Fruit fly (Drosophila melanogaster) whole organism, embryonic: ENCODE data around the gene Vps2.

Experiments used
- ATbp ChIP-seq: fragments of 200-800 bp; sonication (Bioruptor generic); optimal IDR thresholded peaks from 2 replicates; lab custom pipeline; 2017; ENCODE audit warnings: missing biosample characterization, mild to moderate bottlenecking, missing genetic modification characterization, missing genetic modification reagents
- Ada2b ChIP-seq: fragments of 200-800 bp; sonication (Bioruptor generic); IDR thresholded peaks from 2 replicates; pipeline ENCODE4 v1.3.6; 2022; ENCODE audit warnings: missing biosample characterization, missing genetic modification characterization
- Aef1 ChIP-seq: fragments of 200-800 bp; sonication (Bioruptor generic); IDR thresholded peaks from 3 replicates; pipeline ENCODE4 v1.3.6; 2022; ENCODE audit warnings: missing biosample characterization, missing genetic modification characterization
- Blimp-1 ChIP-seq: fragments of 200-800 bp; sonication (Bioruptor generic); optimal IDR thresholded peaks from 3 replicates; lab custom pipeline; 2018; ENCODE audit warnings: missing biosample characterization, missing genetic modification characterization, mild to moderate bottlenecking, moderate library complexity, missing genetic modification reagents
- Bteb2 ChIP-seq: fragments of 200-800 bp; sonication (Bioruptor generic); optimal IDR thresholded peaks from 2 replicates; lab custom pipeline; 2016; ENCODE audit warnings: missing biosample characterization, missing genetic modification characterization
- CG10147 ChIP-seq: fragments of 200-800 bp; sonication (Bioruptor generic); optimal IDR thresholded peaks from 2 replicates; lab custom pipeline; 2019; ENCODE audit warnings: missing biosample characterization, mild to moderate bottlenecking, missing genetic modification characterization, moderate library complexity
- CG10267 ChIP-seq: fragments of 200-800 bp; sonication (Bioruptor generic); optimal IDR thresholded peaks from 2 replicates; lab custom pipeline; 2018; ENCODE audit warnings: missing biosample characterization, mild to moderate bottlenecking, missing genetic modification characterization, moderate library complexity
- CG10431 ChIP-seq: fragments of 200-800 bp; sonication (Bioruptor generic); optimal IDR thresholded peaks from 3 replicates; lab custom pipeline; 2018; ENCODE audit warnings: missing biosample characterization, mild to moderate bottlenecking, missing genetic modification characterization
- CG13287 ChIP-seq: fragments of 200-800 bp; sonication (Bioruptor generic); IDR thresholded peaks from 2 replicates; pipeline ENCODE4 v1.3.6; 2022; ENCODE audit warnings: missing biosample characterization, missing genetic modification characterization; ENCODE audit not compliant: partially characterized antibody
- CG1529 ChIP-seq: fragments of 200-800 bp; sonication (Bioruptor generic); optimal IDR thresholded peaks from 3 replicates; lab custom pipeline; 2018; ENCODE audit warnings: missing biosample characterization, missing genetic modification characterization
- CG15696 ChIP-seq: fragments of 200-800 bp; sonication (Bioruptor generic); optimal IDR thresholded peaks from 2 replicates; lab custom pipeline; 2019; ENCODE audit warnings: missing biosample characterization, mild to moderate bottlenecking, missing genetic modification characterization, moderate library complexity
- CG16815 ChIP-seq: fragments of 200-800 bp; sonication (Bioruptor generic); optimal IDR thresholded peaks from 3 replicates; lab custom pipeline; 2017; ENCODE audit warnings: missing biosample characterization, mild to moderate bottlenecking, missing genetic modification characterization
- CG18619 ChIP-seq: fragments of 200-800 bp; sonication (Bioruptor generic); optimal IDR thresholded peaks from 3 replicates; lab custom pipeline; 2017; ENCODE audit warnings: missing biosample characterization, mild to moderate bottlenecking, missing genetic modification characterization
- CG2712 ChIP-seq: fragments of 200-800 bp; optimal IDR thresholded peaks from 3 replicates; lab custom pipeline; 2019; ENCODE audit warnings: missing biosample characterization, mild to moderate bottlenecking, missing genetic modification characterization, moderate library complexity
- CG31224 ChIP-seq: fragments of 200-800 bp; sonication (Bioruptor generic); IDR thresholded peaks from 2 replicates; pipeline ENCODE4 v1.3.6; 2022; ENCODE audit warnings: missing biosample characterization, missing genetic modification characterization
- CG33213 ChIP-seq: fragments of 200-800 bp; sonication (Bioruptor generic); optimal IDR thresholded peaks from 3 replicates; lab custom pipeline; 2016; ENCODE audit warnings: missing biosample characterization, missing genetic modification characterization
- CG34422 ChIP-seq: fragments of 200-800 bp; sonication (Bioruptor generic); IDR thresholded peaks from 3 replicates; pipeline ENCODE4 v1.3.6; 2022; ENCODE audit warnings: missing biosample characterization, missing genetic modification characterization
- CG4282 ChIP-seq: fragments of 200-800 bp; sonication (Bioruptor generic); optimal IDR thresholded peaks from 2 replicates; lab custom pipeline; 2016; ENCODE audit warnings: missing biosample characterization, missing genetic modification characterization
- CG6175 ChIP-seq: fragments of 200-800 bp; sonication (Bioruptor generic); IDR thresholded peaks from 3 replicates; pipeline ENCODE4 v1.3.6; 2022; ENCODE audit warnings: missing biosample characterization, missing genetic modification characterization
- CG6272 ChIP-seq: fragments of 200-800 bp; sonication (Bioruptor generic); IDR thresholded peaks from 2 replicates; pipeline ENCODE4 v1.3.6; 2022; ENCODE audit warnings: missing biosample characterization, missing genetic modification characterization
- CG6654 ChIP-seq: fragments of 200-800 bp; sonication (Bioruptor generic); optimal IDR thresholded peaks from 2 replicates; lab custom pipeline; 2017; ENCODE audit warnings: missing biosample characterization, mild to moderate bottlenecking, missing genetic modification characterization
- CG6683 ChIP-seq: fragments of 200-800 bp; sonication (Bioruptor generic); optimal IDR thresholded peaks from 2 replicates; lab custom pipeline; 2017; ENCODE audit warnings: missing biosample characterization, mild to moderate bottlenecking, missing genetic modification characterization, missing genetic modification reagents
- CG8478 ChIP-seq: fragments of >200 bp; optimal IDR thresholded peaks from 2 replicates; lab custom pipeline; 2018
- CG8765 ChIP-seq: fragments of 200-800 bp; sonication (Bioruptor generic); IDR thresholded peaks from 2 replicates; pipeline ENCODE4 v1.3.6; 2022; ENCODE audit warnings: missing biosample characterization, missing genetic modification characterization
- CG8944 ChIP-seq: fragments of 200-800 bp; sonication (Bioruptor generic); optimal IDR thresholded peaks from 3 replicates; lab custom pipeline; 2016; ENCODE audit warnings: missing biosample characterization, missing genetic modification characterization
- CG9932 ChIP-seq: fragments of 200-800 bp; sonication (Bioruptor generic); IDR thresholded peaks from 2 replicates; pipeline ENCODE4 v1.3.6; 2022; ENCODE audit warnings: missing biosample characterization, missing genetic modification characterization
- E2f1 ChIP-seq: fragments of 200-800 bp; sonication (Bioruptor generic); IDR thresholded peaks from 2 replicates; pipeline ENCODE4 v1.3.6; 2022; ENCODE audit warnings: missing biosample characterization, missing genetic modification characterization
- Eip74EF ChIP-seq, 2 experiments: fragments of 200-800 bp in 1 of 2; fragments of >200 bp in 1 of 2; sonication (Bioruptor generic) in 1 of 2; optimal IDR thresholded peaks; 2 replicates each; lab custom pipeline; 2017 to 2019; ENCODE audit warnings: missing biosample characterization in 2 of 2, missing genetic modification characterization in 2 of 2, mild to moderate bottlenecking in 1 of 2, moderate library complexity in 1 of 2
- Fer1 ChIP-seq: fragments of 200-800 bp; sonication (Bioruptor generic); optimal IDR thresholded peaks from 2 replicates; lab custom pipeline; 2017; ENCODE audit warnings: missing biosample characterization, mild to moderate bottlenecking, missing genetic modification characterization
- HHEX ChIP-seq: fragments of 200-800 bp; sonication (Bioruptor generic); optimal IDR thresholded peaks from 3 replicates; lab custom pipeline; 2017; ENCODE audit warnings: missing biosample characterization, mild to moderate bottlenecking, missing genetic modification characterization, missing genetic modification reagents
- HLH3B ChIP-seq: fragments of 200-800 bp; sonication (Bioruptor generic); IDR thresholded peaks from 2 replicates; pipeline ENCODE4 v1.3.6; 2022; ENCODE audit warnings: missing biosample characterization, missing genetic modification characterization
- MESR4 ChIP-seq: fragments of 200-800 bp; sonication (Bioruptor generic); optimal IDR thresholded peaks from 2 replicates; lab custom pipeline; 2018; ENCODE audit warnings: missing biosample characterization, mild to moderate bottlenecking, missing genetic modification characterization, moderate library complexity
- Med ChIP-seq: fragments of 200-800 bp; sonication (Bioruptor generic); peaks from one replicate; lab custom pipeline; 2016; ENCODE audit warnings: missing biosample characterization, missing genetic modification characterization, mild to moderate bottlenecking, inconsistent platforms, moderate library complexity
- Oli ChIP-seq: fragments of 200-800 bp; sonication (Bioruptor generic); optimal IDR thresholded peaks from 2 replicates; lab custom pipeline; 2018; ENCODE audit warnings: missing biosample characterization, mild to moderate bottlenecking, missing genetic modification characterization, moderate library complexity
- cas ChIP-seq: fragments of 200-800 bp; sonication (Bioruptor generic); IDR thresholded peaks from 2 replicates; pipeline ENCODE4 v1.3.6; 2022; ENCODE audit warnings: missing biosample characterization, missing genetic modification characterization
- caup ChIP-seq: fragments of 200-800 bp; sonication (Bioruptor generic); optimal IDR thresholded peaks from 3 replicates; lab custom pipeline; 2017; ENCODE audit warnings: missing biosample characterization, mild to moderate bottlenecking, missing genetic modification characterization, moderate library complexity; ENCODE audit not compliant: severe bottlenecking
- chif ChIP-seq, 2 experiments: fragments of 200-800 bp; sonication (Bioruptor generic); optimal IDR thresholded peaks; 3 replicates each; lab custom pipeline; 2016; ENCODE audit warnings: missing biosample characterization in 2 of 2, missing genetic modification characterization in 2 of 2
- da ChIP-seq: fragments of 200-800 bp; sonication (Bioruptor generic); optimal IDR thresholded peaks from 2 replicates; lab custom pipeline; 2016; ENCODE audit warnings: missing biosample characterization, missing genetic modification characterization
- ems ChIP-seq: fragments of 200-800 bp; sonication (Bioruptor generic); optimal IDR thresholded peaks from 3 replicates; lab custom pipeline; 2016; ENCODE audit warnings: missing biosample characterization, missing genetic modification characterization
- en ChIP-seq: fragments of 200-800 bp; sonication (Bioruptor generic); optimal IDR thresholded peaks from 2 replicates; lab custom pipeline; 2016; ENCODE audit warnings: missing biosample characterization, missing genetic modification characterization
- fd102C ChIP-seq: fragments of 200-800 bp; sonication (Bioruptor generic); optimal IDR thresholded peaks from 2 replicates; lab custom pipeline; 2018; ENCODE audit warnings: missing biosample characterization, mild to moderate bottlenecking, missing genetic modification characterization, moderate library complexity
- onecut ChIP-seq: fragments of 200-800 bp; sonication (Bioruptor generic); IDR thresholded peaks from 2 replicates; pipeline ENCODE4 v1.3.6; 2022; ENCODE audit warnings: missing biosample characterization, missing genetic modification characterization
- pb ChIP-seq: fragments of 200-800 bp; sonication (Bioruptor generic); optimal IDR thresholded peaks from 3 replicates; lab custom pipeline; 2016; ENCODE audit warnings: missing biosample characterization, missing genetic modification characterization
- ranshi ChIP-seq: fragments of 200-800 bp; sonication (Bioruptor generic); IDR thresholded peaks from 2 replicates; pipeline ENCODE4 v1.3.6; 2022; ENCODE audit warnings: missing biosample characterization, missing genetic modification characterization
- rib ChIP-seq: fragments of 200-800 bp; sonication (Bioruptor generic); IDR thresholded peaks from 2 replicates; pipeline ENCODE4 v1.3.6; 2022; ENCODE audit warnings: missing biosample characterization, missing genetic modification characterization
- ro ChIP-seq: fragments of 200-800 bp; sonication (Bioruptor generic); IDR thresholded peaks from 2 replicates; pipeline ENCODE4 v1.3.6; 2022; ENCODE audit warnings: missing biosample characterization, missing genetic modification characterization
- sens-2 ChIP-seq: fragments of 200-800 bp; sonication (Bioruptor generic); IDR thresholded peaks from 2 replicates; pipeline ENCODE4 v1.3.6; 2022; ENCODE audit warnings: missing biosample characterization, missing genetic modification characterization
- tgo ChIP-seq: fragments of 200-800 bp; sonication (Bioruptor generic); IDR thresholded peaks from 3 replicates; pipeline ENCODE4 v1.3.6; 2022; ENCODE audit warnings: missing biosample characterization, missing genetic modification characterization
- tna ChIP-seq: fragments of 200-800 bp; sonication (Bioruptor generic); IDR thresholded peaks from 2 replicates; pipeline ENCODE4 v1.3.6; 2022; ENCODE audit warnings: missing biosample characterization, missing genetic modification characterization; ENCODE audit not compliant: partially characterized antibody
- ttk ChIP-seq: fragments of 200-800 bp; sonication (Bioruptor generic); IDR thresholded peaks from 2 replicates; pipeline ENCODE4 v2.1.2; 2022; ENCODE audit warnings: missing biosample characterization, missing genetic modification characterization

Vps2 gene

DNA sequence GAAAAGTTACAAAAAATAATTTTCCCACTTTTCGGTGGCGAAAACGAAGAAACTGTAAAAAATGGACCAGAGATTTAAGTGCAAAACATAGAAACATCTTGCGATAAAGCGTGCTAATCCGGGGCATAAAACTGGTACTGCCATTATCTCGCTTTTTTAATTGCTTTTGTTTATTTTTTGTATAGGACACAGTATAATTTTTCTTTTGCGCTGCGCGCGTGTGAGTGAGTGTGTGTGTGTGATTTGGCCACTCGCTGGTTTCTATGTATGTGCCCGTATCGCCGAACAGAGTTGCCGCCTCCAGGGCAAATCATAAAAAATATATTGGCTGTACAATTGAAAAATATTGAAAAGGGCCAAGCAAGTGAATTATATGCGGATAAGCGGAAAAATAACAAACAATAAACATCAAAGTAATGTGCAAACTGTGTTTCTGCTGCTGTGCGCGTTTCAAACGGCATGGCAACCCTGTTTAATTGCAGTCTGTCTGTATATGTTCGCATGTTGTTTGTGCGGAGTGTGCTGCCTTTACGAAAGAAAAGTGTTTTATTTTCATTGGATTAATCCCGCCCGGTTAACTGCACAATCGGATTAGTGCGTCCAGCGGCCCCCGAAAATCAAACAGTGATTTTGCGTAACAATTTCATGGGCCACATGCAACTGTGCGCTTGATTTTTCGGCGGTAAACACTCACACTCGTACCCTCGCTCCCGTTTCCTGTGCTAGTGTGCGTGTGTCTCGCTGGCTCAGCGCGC is 10.3 kb upstream of the Vps2 start (continued):
- TF ChIP-seq CG4282 (GFP tag; lab: Kevin White, UChicago) (peak; percentile 94), cas (GFP tag; lab: Robert Waterston, UW) (peak; percentile 88), CG8944 (GFP tag; lab: Kevin White, UChicago) (peak; percentile 97), E2f1 (GFP tag; lab: Robert Waterston, UW) (peak; percentile 96), pb (GFP tag; lab: Kevin White, UChicago) (peak; percentile 96), onecut (GFP tag; lab: Robert Waterston, UW) (peak; percentile 85), chif (GFP tag; optimal IDR thresholded peaks at IDR 0.05; lab: Kevin White, UChicago) (peak; percentile 96 to 97), CG10431 (GFP tag; lab: Kevin White, UChicago) (peak; percentile 77), MESR4 (GFP tag; lab: Kevin White, UChicago) (peak; percentile 67), sens-2 (GFP tag; lab: Robert Waterston, UW) (peak; percentile 96), CG6175 (GFP tag; lab: Robert Waterston, UW) (peak; percentile 90), CG16815 (peak; percentile 93), Aef1 (peak; percentile 97), Fer1 (GFP tag; lab: Kevin White, UChicago) (peak; percentile 93), caup (GFP tag; lab: Kevin White, UChicago) (peak; percentile 96), CG15696 (tag; lab: Kevin White, UChicago) (peak; percentile 76), en (peak; percentile 93), CG6683 (GFP tag; lab: Kevin White, UChicago) (peak; percentile 87), CG13287 (GFP tag; lab: Robert Waterston, UW) (no peak), CG10147 (GFP tag; lab: Kevin White, UChicago) (peak; percentile 82), ems (GFP tag; lab: Kevin White, UChicago) (peak; percentile 96), CG8478 (lab: Kevin White, UChicago) (peak; percentile 88), tgo (GFP tag; lab: Robert Waterston, UW) (peak; percentile 97), HLH3B (GFP tag; lab: Robert Waterston, UW) (peak; percentile 96), Med (GFP tag; lab: Kevin White, UChicago) (peak; percentile 100), ttk (GFP tag; lab: Robert Waterston, UW) (peak; percentile 96), rib (GFP tag; lab: Robert Waterston, UW) (peak; percentile 89), CG8765 (GFP tag; lab: Robert Waterston, UW) (peak; percentile 94), Eip74EF (GFP tag; optimal IDR thresholded peaks at IDR 0.05; lab: Kevin White, UChicago) (peak; percentile 11 to 83), tna (GFP tag; lab: Robert Waterston, UW) (no peak), HHEX (peak; percentile 96), ATbp (peak; percentile 95), CG33213 (GFP tag; lab: Kevin White, UChicago) (peak; percentile 97), CG6272 (GFP tag; lab: Robert Waterston, UW) (peak; percentile 94), da (peak; percentile 94), Ada2b (GFP tag; lab: Robert Waterston, UW) (peak; percentile 97), ranshi (GFP tag; lab: Robert Waterston, UW) (peak; percentile 96), CG1529 (GFP tag; lab: Kevin White, UChicago) (peak; percentile 92), ro (GFP tag; lab: Robert Waterston, UW) (peak; percentile 89), CG6654 (GFP tag; lab: Kevin White, UChicago) (peak; percentile 89), Bteb2 (GFP tag; lab: Kevin White, UChicago) (peak; percentile 95), CG34422 (peak; percentile 98), CG2712 (tag; lab: Kevin White, UChicago) (peak; percentile 95), CG9932 (GFP tag; lab: Robert Waterston, UW) (peak; percentile 96), CG31224 (GFP tag; lab: Robert Waterston, UW) (peak; percentile 93), fd102C (GFP tag; lab: Kevin White, UChicago) (peak; percentile 64), Blimp-1 (GFP tag; lab: Kevin White, UChicago) (peak; percentile 93), CG18619 (GFP tag; lab: Kevin White, UChicago) (peak; percentile 95), Oli (tag; lab: Kevin White, UChicago) (peak; percentile 96), CG10267 (tag; lab: Kevin White, UChicago) (peak; percentile 82)
